Fruit fly (Drosophila melanogaster): Measurements from ENCODE around the gene Mst87F.

dm6 chr3R:13793105-13793978, 34.5 kb downstream of the Mst87F start:
- TF ChIP-seq EcR (GFP tag; optimal IDR thresholded peaks at IDR 0.05), result peak in 1 of 2 experiments; percentile 60
- no peak for TF ChIP-seq pan (optimal IDR thresholded peaks at IDR 0.05)

Data from whole organism.